Worm (Caenorhabditis elegans) whole organism, L1 larva: ENCODE results near the gene pho-1.

Experiments
- C16A3.4 ChIP-seq: fragments of 150-350 bp; optimal IDR thresholded peaks from 2 replicates; lab custom pipeline; 2014; ENCODE audit warnings: missing biosample characterization, missing genetic modification characterization
- C34B4.2 ChIP-seq: sonication (generic microtip); optimal IDR thresholded peaks from 2 replicates; lab custom pipeline; 2017; ENCODE audit warnings: mild to moderate bottlenecking, missing genetic modification characterization, missing compliant biosample characterization
- Y116A8C.19 ChIP-seq: sonication (generic microtip); optimal IDR thresholded peaks from 2 replicates; lab custom pipeline; 2016; ENCODE audit warnings: missing compliant biosample characterization, missing genetic modification characterization, borderline replicate concordance
- alr-1 ChIP-seq: fragments of 200-800 bp; sonication (Bioruptor generic); optimal IDR thresholded peaks from 2 replicates; lab custom pipeline; 2018; ENCODE audit warnings: borderline replicate concordance, mild to moderate bottlenecking, missing genetic modification characterization, missing compliant biosample characterization
- blmp-1 ChIP-seq: fragments of 150-350 bp; optimal IDR thresholded peaks from 2 replicates; lab custom pipeline; 2014; ENCODE audit warnings: missing biosample characterization, missing genetic modification characterization
- ceh-8 ChIP-seq: fragments of 200-800 bp; sonication (Bioruptor generic); optimal IDR thresholded peaks from 2 replicates; lab custom pipeline; 2018; ENCODE audit warnings: mild to moderate bottlenecking, missing genetic modification characterization, moderate library complexity, missing compliant biosample characterization
- ceh-90 ChIP-seq: sonication (generic microtip); optimal IDR thresholded peaks from 2 replicates; lab custom pipeline; 2016; ENCODE audit warnings: missing genetic modification characterization, missing compliant biosample characterization
- dpl-1 ChIP-seq, 3 experiments: fragments of 150-350 bp in 2 of 3; sonication (generic microtip) in 1 of 3; optimal IDR thresholded peaks; 2 replicates each; lab custom pipeline; 2014 to 2017; ENCODE audit warnings: missing biosample characterization in 3 of 3, missing genetic modification characterization in 3 of 3, missing genetic modification reagents in 3 of 3
- efl-1 ChIP-seq, 4 experiments: fragments of 150-350 bp; optimal IDR thresholded peaks in 3 of 4; peaks in 1 of 4; 1 replicate in 1 of 4; 2 replicates in 3 of 4; lab custom pipeline; 2014; ENCODE audit warnings: missing biosample characterization in 2 of 4, missing genetic modification characterization in 2 of 4, missing genetic modification reagents in 2 of 4
- efl-3 ChIP-seq: fragments of 200-800 bp; sonication (Bioruptor generic); optimal IDR thresholded peaks from 2 replicates; lab custom pipeline; 2018; ENCODE audit warnings: mild to moderate bottlenecking, missing genetic modification characterization, missing compliant biosample characterization
- egl-13 ChIP-seq: sonication (generic microtip); optimal IDR thresholded peaks from 2 replicates; lab custom pipeline; 2016; ENCODE audit warnings: missing genotype, missing genetic modification reagents, missing genetic modification characterization, missing compliant biosample characterization
- elt-2 ChIP-seq: sonication (generic microtip); optimal IDR thresholded peaks from 2 replicates; lab custom pipeline; 2016; ENCODE audit warnings: missing genetic modification characterization, mild to moderate bottlenecking, inconsistent platforms, missing compliant biosample characterization, missing genetic modification reagents
- fkh-4 ChIP-seq: sonication (generic microtip); optimal IDR thresholded peaks from 2 replicates; lab custom pipeline; 2016; ENCODE audit warnings: missing compliant biosample characterization, missing genetic modification characterization, borderline replicate concordance
- fos-1 ChIP-seq: fragments of 150-350 bp; optimal IDR thresholded peaks from 2 replicates; lab custom pipeline; 2014; ENCODE audit warnings: missing biosample characterization, missing genetic modification characterization
- hlh-4 ChIP-seq: sonication (generic microtip); optimal IDR thresholded peaks from 2 replicates; lab custom pipeline; 2016; ENCODE audit warnings: mild to moderate bottlenecking, missing genetic modification characterization, missing compliant biosample characterization
- lin-14 ChIP-seq: fragments of 200-800 bp; sonication (Bioruptor generic); optimal IDR thresholded peaks from 2 replicates; lab custom pipeline; 2018; ENCODE audit warnings: mild to moderate bottlenecking, missing genetic modification characterization, moderate library complexity, missing compliant biosample characterization
- lin-35 ChIP-seq, 2 experiments: fragments of 150-350 bp; optimal IDR thresholded peaks; 2 replicates each; lab custom pipeline; 2014; ENCODE audit warnings: missing biosample characterization in 2 of 2, missing genetic modification characterization in 2 of 2, missing genetic modification reagents in 2 of 2
- lin-39 ChIP-seq: fragments of 150-350 bp; optimal IDR thresholded peaks from 2 replicates; lab custom pipeline; 2014; ENCODE audit warnings: missing biosample characterization, missing genetic modification reagents, missing genetic modification characterization
- lir-3 ChIP-seq: sonication (generic microtip); optimal IDR thresholded peaks from 2 replicates; lab custom pipeline; 2016; ENCODE audit warnings: mild to moderate bottlenecking, missing genetic modification characterization, moderate library complexity, missing compliant biosample characterization; ENCODE audit not compliant: poor library complexity
- lsy-2 ChIP-seq, 2 experiments: fragments of 150-350 bp; optimal IDR thresholded peaks; 2 replicates each; lab custom pipeline; 2014; ENCODE audit warnings: missing biosample characterization in 2 of 2, missing genetic modification characterization in 2 of 2
- mab-9 ChIP-seq: fragments of 200-800 bp; sonication (Bioruptor generic); IDR thresholded peaks from 2 replicates; pipeline ENCODE4 v1.3.6; 2022; ENCODE audit warnings: missing genetic modification reagents, missing genetic modification characterization, missing compliant biosample characterization
- mdl-1 ChIP-seq, 2 experiments: fragments of 150-350 bp; optimal IDR thresholded peaks; 2 replicates each; lab custom pipeline; 2014 to 2017; ENCODE audit warnings: missing biosample characterization in 2 of 2, missing genetic modification characterization in 2 of 2, inconsistent platforms in 1 of 2
- mef-2 ChIP-seq: fragments of 150-350 bp; optimal IDR thresholded peaks from 2 replicates; lab custom pipeline; 2014; ENCODE audit warnings: missing biosample characterization, missing genetic modification characterization
- nhr-19 ChIP-seq: fragments of 200-800 bp; sonication (Bioruptor generic); conservative IDR thresholded peaks from 2 replicates; pipeline ENCODE4 v1.3.6; 2022; ENCODE audit warnings: missing genetic modification characterization, missing compliant biosample characterization
- nhr-20 ChIP-seq: sonication (generic microtip); optimal IDR thresholded peaks from 2 replicates; lab custom pipeline; 2016; ENCODE audit warnings: mild to moderate bottlenecking, missing genetic modification characterization, missing compliant biosample characterization
- nhr-47 ChIP-seq: sonication (generic microtip); optimal IDR thresholded peaks from 2 replicates; lab custom pipeline; 2016; ENCODE audit warnings: mild to moderate bottlenecking, missing genetic modification characterization, moderate library complexity, missing compliant biosample characterization
- nhr-71 ChIP-seq: sonication (generic microtip); optimal IDR thresholded peaks from 2 replicates; lab custom pipeline; 2016; ENCODE audit warnings: mild to moderate bottlenecking, missing genetic modification characterization, moderate library complexity, missing compliant biosample characterization
- nhr-90 ChIP-seq: sonication (generic microtip); optimal IDR thresholded peaks from 2 replicates; lab custom pipeline; 2016; ENCODE audit warnings: mild to moderate bottlenecking, missing genetic modification characterization, missing compliant biosample characterization; ENCODE audit not compliant: poor library complexity
- rnt-1 ChIP-seq: sonication (generic microtip); optimal IDR thresholded peaks from 2 replicates; lab custom pipeline; 2016; ENCODE audit warnings: mild to moderate bottlenecking, missing genetic modification characterization, moderate library complexity, missing compliant biosample characterization
- skn-1 ChIP-seq: fragments of 150-350 bp; optimal IDR thresholded peaks from 2 replicates; lab custom pipeline; 2014; ENCODE audit warnings: missing biosample characterization, missing genetic modification characterization
- snu-23 ChIP-seq: sonication (generic microtip); optimal IDR thresholded peaks from 2 replicates; lab custom pipeline; 2016; ENCODE audit warnings: missing genetic modification characterization, missing compliant biosample characterization
- sox-4 ChIP-seq: sonication (generic microtip); optimal IDR thresholded peaks from 2 replicates; lab custom pipeline; 2016; ENCODE audit warnings: missing genetic modification characterization, missing compliant biosample characterization
- sptf-1 ChIP-seq: fragments of 150-350 bp; optimal IDR thresholded peaks from 2 replicates; lab custom pipeline; 2014; ENCODE audit warnings: missing biosample characterization, missing genetic modification characterization
- swsn-7 ChIP-seq: sonication (generic microtip); optimal IDR thresholded peaks from 2 replicates; lab custom pipeline; 2016; ENCODE audit warnings: missing genetic modification characterization, missing compliant biosample characterization
- tlp-1 ChIP-seq: fragments of 150-350 bp; optimal IDR thresholded peaks from 2 replicates; lab custom pipeline; 2014; ENCODE audit warnings: missing biosample characterization, missing genetic modification characterization
- unc-86 ChIP-seq: sonication (generic microtip); optimal IDR thresholded peaks from 2 replicates; lab custom pipeline; 2016; ENCODE audit warnings: missing genetic modification characterization, missing compliant biosample characterization
- xbp-1 ChIP-seq: sonication (generic microtip); optimal IDR thresholded peaks from 2 replicates; lab custom pipeline; 2016; ENCODE audit warnings: missing genetic modification characterization, missing compliant biosample characterization
- zip-4 ChIP-seq: fragments of 200-800 bp; sonication (Bioruptor generic); optimal IDR thresholded peaks from 2 replicates; lab custom pipeline; 2018; ENCODE audit warnings: mild to moderate bottlenecking, missing genetic modification characterization, moderate library complexity, missing compliant biosample characterization

Gene pho-1

ce11 chrII:5237699-5238098, 2.1 kb upstream of the pho-1 start:
- peak; percentile 24 for TF ChIP-seq elt-2 (tag; lab: Kevin White, UChicago)
- TF ChIP-seq lsy-2 (tag; optimal IDR thresholded peaks at IDR 0.05; lab: Kevin White, UChicago), result peak in 1 of 2 experiments; percentile 21
- TF ChIP-seq mef-2 (tag; lab: Kevin White, UChicago), result no peak
- peak; percentile 20 for TF ChIP-seq swsn-7 (tag; lab: Kevin White, UChicago)
- peak; percentile 43 for TF ChIP-seq rnt-1 (tag; lab: Kevin White, UChicago)
- TF ChIP-seq xbp-1 (tag; lab: Kevin White, UChicago), result no peak
- TF ChIP-seq nhr-19 (GFP tag; lab: Robert Waterston, UW), result peak; percentile 44
- peak in 1 of 2 experiments; percentile 61 for TF ChIP-seq lin-35 (GFP tag; optimal IDR thresholded peaks at IDR 0.05; lab: Kevin White, UChicago)
- no peak for TF ChIP-seq egl-13
- TF ChIP-seq nhr-90, result peak; percentile 21
- peak; percentile 35 for TF ChIP-seq nhr-47
- TF ChIP-seq nhr-71 (tag; lab: Kevin White, UChicago), result peak; percentile 33
- TF ChIP-seq skn-1 (tag; lab: Kevin White, UChicago), result peak; percentile 13
- TF ChIP-seq efl-1 (optimal IDR thresholded peaks at IDR 0.05; lab: Kevin White, UChicago), result peak in 1 of 2 experiments; percentile 24
- TF ChIP-seq efl-1 (GFP tag; optimal IDR thresholded peaks at IDR 0.05 in 1 of 2; lab: Kevin White, UChicago), result peak; percentile 6 to 92
- TF ChIP-seq snu-23 (GFP tag; lab: Kevin White, UChicago), result peak; percentile 45
- TF ChIP-seq nhr-20 (tag; lab: Kevin White, UChicago), result peak; percentile 21
- peak in 1 of 3 experiments; percentile 18 for TF ChIP-seq dpl-1 (GFP tag; optimal IDR thresholded peaks at IDR 0.05; lab: Kevin White, UChicago)
- TF ChIP-seq lin-39 (tag; lab: Kevin White, UChicago), result no peak
- peak in 1 of 2 experiments; percentile 27 for TF ChIP-seq mdl-1 (tag; optimal IDR thresholded peaks at IDR 0.05; lab: Kevin White, UChicago)

ce11 chrII:5234728-5235127, 918 bp downstream of the pho-1 start:
- peak in 1 of 2 experiments; percentile 24 for TF ChIP-seq lin-35 (GFP tag; optimal IDR thresholded peaks at IDR 0.05; lab: Kevin White, UChicago)
- TF ChIP-seq lir-3, result no peak
- peak; percentile 87 for TF ChIP-seq elt-2 (tag; lab: Kevin White, UChicago)
- no peak for TF ChIP-seq sox-4 (tag; lab: Kevin White, UChicago)
- no peak for TF ChIP-seq efl-1 (optimal IDR thresholded peaks at IDR 0.05; lab: Kevin White, UChicago)
- TF ChIP-seq efl-1 (GFP tag; optimal IDR thresholded peaks at IDR 0.05 in 1 of 2; lab: Kevin White, UChicago), result peak in 1 of 2 experiments; percentile 39

- TF ChIP-seq efl-3 (GFP tag; lab: Kevin White, UChicago), result no peak
- TF ChIP-seq egl-13, result no peak
- peak; percentile 4 for TF ChIP-seq blmp-1
- TF ChIP-seq nhr-90, result no peak
- TF ChIP-seq mab-9 (GFP tag; lab: Robert Waterston, UW), result no peak
- TF ChIP-seq, all 84 proteins: peak for 1
Measured at ce11 chrII:5231111-5231510, 4.5 kb downstream of the pho-1 start, which contains the start of gene EGAP2.1. TSS of gene EGAP2.1 (plus strand) at chrII:5231411.

ce11 chrII:5229596-5229995, 6.0 kb downstream of the pho-1 start, which contains the start of gene EGAP2.2:
TSS of gene EGAP2.2 (plus strand) at chrII:5229896.
- TF ChIP-seq unc-86, result no peak
- TF ChIP-seq zip-4 (GFP tag; lab: Kevin White, UChicago), result no peak
- no peak for TF ChIP-seq lin-14 (GFP tag; lab: Kevin White, UChicago)
- no peak for TF ChIP-seq C34B4.2 (tag; lab: Kevin White, UChicago)
- TF ChIP-seq lin-39 (tag; lab: Kevin White, UChicago), result no peak
- no peak for TF ChIP-seq rnt-1 (tag; lab: Kevin White, UChicago)

- TF ChIP-seq ceh-8 (GFP tag; lab: Kevin White, UChicago), result no peak
- TF ChIP-seq fos-1, result no peak
- no peak for TF ChIP-seq dpl-1 (GFP tag; optimal IDR thresholded peaks at IDR 0.05; lab: Kevin White, UChicago)
- TF ChIP-seq lin-14 (GFP tag; lab: Kevin White, UChicago), result no peak
- TF ChIP-seq lsy-2 (tag; optimal IDR thresholded peaks at IDR 0.05; lab: Kevin White, UChicago), result no peak
- no peak for TF ChIP-seq alr-1
- TF ChIP-seq sox-4 (tag; lab: Kevin White, UChicago), result no peak
- TF ChIP-seq hlh-4 (tag; lab: Kevin White, UChicago), result no peak
- no peak for TF ChIP-seq Y116A8C.19
- TF ChIP-seq ceh-90 (tag; lab: Kevin White, UChicago), result no peak
- no peak for TF ChIP-seq C16A3.4 (tag; lab: Kevin White, UChicago)
- no peak for TF ChIP-seq tlp-1 (tag; lab: Kevin White, UChicago)
- TF ChIP-seq sptf-1, result no peak
- TF ChIP-seq fkh-4 (tag; lab: Kevin White, UChicago), result no peak
- no peak for TF ChIP-seq egl-13
Measured at ce11 chrII:5228662-5229061, 7.0 kb downstream of the pho-1 start.
